Fruit fly (Drosophila melanogaster) whole organism, embryonic: ENCODE results near the gene CG43678.

Experiments
- Atf-2 ChIP-seq: fragments of 200-800 bp; sonication (Bioruptor generic); optimal IDR thresholded peaks from 2 replicates; lab custom pipeline; 2016; ENCODE audit warnings: missing biosample characterization, missing genetic modification characterization
- BEAF-32 ChIP-seq: fragments of 200-800 bp; sonication (Bioruptor generic); optimal IDR thresholded peaks from 3 replicates; lab custom pipeline; 2017; ENCODE audit warnings: missing biosample characterization, missing genetic modification characterization, mild to moderate bottlenecking, moderate library complexity, missing genetic modification reagents
- CG10366 ChIP-seq: fragments of 200-800 bp; sonication (Bioruptor generic); IDR thresholded peaks from 2 replicates; pipeline ENCODE4 v1.3.6; 2022; ENCODE audit warnings: missing biosample characterization, missing genetic modification characterization
- CG11247 ChIP-seq: fragments of 200-800 bp; sonication (Bioruptor generic); IDR thresholded peaks from 2 replicates; pipeline ENCODE4 v1.3.6; 2022; ENCODE audit warnings: missing biosample characterization, missing genetic modification characterization
- CG12104 ChIP-seq: fragments of 200-800 bp; sonication (Bioruptor generic); optimal IDR thresholded peaks from 3 replicates; lab custom pipeline; 2016; ENCODE audit warnings: missing biosample characterization, missing genetic modification characterization
- CG14014 ChIP-seq: fragments of 200-800 bp; sonication (Bioruptor generic); IDR thresholded peaks from 2 replicates; pipeline ENCODE4 v1.3.6; 2022; ENCODE audit warnings: missing biosample characterization, missing genetic modification characterization
- CG15073 ChIP-seq: fragments of 200-800 bp; sonication (Bioruptor generic); optimal IDR thresholded peaks from 2 replicates; lab custom pipeline; 2016; ENCODE audit warnings: missing biosample characterization, missing genetic modification characterization
- CG15514 ChIP-seq: fragments of 200-800 bp; sonication (Bioruptor generic); optimal IDR thresholded peaks from 3 replicates; lab custom pipeline; 2017; ENCODE audit warnings: missing biosample characterization, missing genetic modification characterization, mild to moderate bottlenecking, moderate library complexity, missing genetic modification reagents
- CG16815 ChIP-seq: fragments of 200-800 bp; sonication (Bioruptor generic); optimal IDR thresholded peaks from 3 replicates; lab custom pipeline; 2017; ENCODE audit warnings: missing biosample characterization, mild to moderate bottlenecking, missing genetic modification characterization
- CG18764 ChIP-seq: fragments of 200-800 bp; sonication (Bioruptor generic); optimal IDR thresholded peaks from 3 replicates; lab custom pipeline; 2016; ENCODE audit warnings: missing biosample characterization, missing genetic modification characterization
- CG2875 ChIP-seq: fragments of 200-800 bp; sonication (Bioruptor generic); optimal IDR thresholded peaks from 2 replicates; lab custom pipeline; 2017; ENCODE audit warnings: missing biosample characterization, mild to moderate bottlenecking, missing genetic modification characterization, missing genetic modification reagents
- CG31388 ChIP-seq: fragments of 200-800 bp; sonication (Bioruptor generic); optimal IDR thresholded peaks from 2 replicates; lab custom pipeline; 2016; ENCODE audit warnings: missing biosample characterization, missing genetic modification characterization
- CG3163 ChIP-seq: fragments of 200-800 bp; sonication (Bioruptor generic); optimal IDR thresholded peaks from 3 replicates; lab custom pipeline; 2016; ENCODE audit warnings: missing biosample characterization, missing genetic modification characterization
- CG34224 ChIP-seq: fragments of 200-800 bp; sonication (Bioruptor generic); IDR thresholded peaks from 3 replicates; pipeline ENCODE4 v1.3.6; 2022; ENCODE audit warnings: missing biosample characterization, missing genetic modification characterization; ENCODE audit not compliant: partially characterized antibody
- CG4854 ChIP-seq: fragments of 200-800 bp; sonication (Bioruptor generic); optimal IDR thresholded peaks from 2 replicates; lab custom pipeline; 2016; ENCODE audit warnings: missing biosample characterization, missing genetic modification characterization, inconsistent platforms
- CG6254 ChIP-seq: fragments of 200-800 bp; sonication (Bioruptor generic); optimal IDR thresholded peaks from 3 replicates; lab custom pipeline; 2017; ENCODE audit warnings: mild to moderate bottlenecking, missing biosample characterization, missing genetic modification reagents, missing genetic modification characterization
- CG6272 ChIP-seq: fragments of 200-800 bp; sonication (Bioruptor generic); IDR thresholded peaks from 2 replicates; pipeline ENCODE4 v1.3.6; 2022; ENCODE audit warnings: missing biosample characterization, missing genetic modification characterization
- CG6683 ChIP-seq: fragments of 200-800 bp; sonication (Bioruptor generic); optimal IDR thresholded peaks from 2 replicates; lab custom pipeline; 2017; ENCODE audit warnings: missing biosample characterization, mild to moderate bottlenecking, missing genetic modification characterization, missing genetic modification reagents
- CG8924 ChIP-seq: fragments of 200-800 bp; optimal IDR thresholded peaks from 3 replicates; lab custom pipeline; 2019; ENCODE audit warnings: missing biosample characterization, mild to moderate bottlenecking, missing genetic modification characterization, moderate library complexity
- CG8944 ChIP-seq: fragments of 200-800 bp; sonication (Bioruptor generic); optimal IDR thresholded peaks from 3 replicates; lab custom pipeline; 2016; ENCODE audit warnings: missing biosample characterization, missing genetic modification characterization
- CG9817 ChIP-seq: fragments of 200-800 bp; sonication (Bioruptor generic); optimal IDR thresholded peaks from 2 replicates; lab custom pipeline; 2018; ENCODE audit warnings: missing biosample characterization, mild to moderate bottlenecking, missing genetic modification characterization, moderate library complexity
- CTCF ChIP-seq: fragments of 200-800 bp; sonication (Bioruptor generic); optimal IDR thresholded peaks from 2 replicates; lab custom pipeline; 2017; ENCODE audit warnings: missing biosample characterization, mild to moderate bottlenecking, missing genetic modification characterization, moderate library complexity
- D19B ChIP-seq: fragments of 200-800 bp; sonication (Bioruptor generic); optimal IDR thresholded peaks from 2 replicates; lab custom pipeline; 2017; ENCODE audit warnings: missing biosample characterization, mild to moderate bottlenecking, missing genetic modification characterization
- HLH4C ChIP-seq: fragments of 200-800 bp; sonication (Bioruptor generic); IDR thresholded peaks from 3 replicates; pipeline ENCODE4 v1.3.6; 2022; ENCODE audit warnings: missing biosample characterization, missing genetic modification characterization; ENCODE audit not compliant: partially characterized antibody
- HmgZ ChIP-seq: fragments of 200-800 bp; sonication (Bioruptor generic); optimal IDR thresholded peaks from 2 replicates; lab custom pipeline; 2018; ENCODE audit warnings: missing biosample characterization, mild to moderate bottlenecking, missing genetic modification characterization
- Mad ChIP-seq: fragments of 200-800 bp; sonication (Bioruptor generic); optimal IDR thresholded peaks from 2 replicates; lab custom pipeline; 2016; ENCODE audit warnings: missing biosample characterization, missing genetic modification characterization
- NC2β ChIP-seq: fragments of 200-800 bp; sonication (Bioruptor generic); optimal IDR thresholded peaks from 2 replicates; lab custom pipeline; 2016; ENCODE audit warnings: missing biosample characterization, missing genetic modification characterization
- NFAT ChIP-seq: fragments of 200-800 bp; sonication (Bioruptor generic); IDR thresholded peaks from 2 replicates; pipeline ENCODE4 v1.3.6; 2022; ENCODE audit warnings: missing biosample characterization, missing genetic modification characterization
- Oaz ChIP-seq: fragments of 200-800 bp; sonication (Bioruptor generic); IDR thresholded peaks from 2 replicates; pipeline ENCODE4 v1.3.6; 2022; ENCODE audit warnings: missing biosample characterization, missing genetic modification characterization
- Oli ChIP-seq: fragments of 200-800 bp; sonication (Bioruptor generic); optimal IDR thresholded peaks from 2 replicates; lab custom pipeline; 2018; ENCODE audit warnings: missing biosample characterization, mild to moderate bottlenecking, missing genetic modification characterization, moderate library complexity
- Poxn ChIP-seq: fragments of 200-800 bp; sonication (Bioruptor generic); IDR thresholded peaks from 2 replicates; pipeline ENCODE4 v1.3.6; 2022; ENCODE audit warnings: missing biosample characterization, missing genetic modification characterization
- TFAM ChIP-seq: fragments of 200-800 bp; sonication (Bioruptor generic); optimal IDR thresholded peaks from 2 replicates; lab custom pipeline; 2017; ENCODE audit warnings: missing biosample characterization, missing genetic modification characterization, inconsistent platforms
- ap ChIP-seq: fragments of 200-800 bp; sonication (Bioruptor generic); IDR thresholded peaks from 2 replicates; pipeline ENCODE4 v1.3.6; 2022; ENCODE audit warnings: missing biosample characterization, missing genetic modification characterization
- chinmo ChIP-seq: fragments of 200-800 bp; sonication (Bioruptor generic); IDR thresholded peaks from 4 replicates; pipeline ENCODE4 v1.3.6; 2022; ENCODE audit warnings: missing biosample characterization, missing genetic modification characterization; ENCODE audit not compliant: partially characterized antibody
- da ChIP-seq: fragments of 200-800 bp; sonication (Bioruptor generic); optimal IDR thresholded peaks from 2 replicates; lab custom pipeline; 2016; ENCODE audit warnings: missing biosample characterization, missing genetic modification characterization
- gcm ChIP-seq: fragments of 200-800 bp; sonication (Bioruptor generic); optimal IDR thresholded peaks from 2 replicates; lab custom pipeline; 2019; ENCODE audit warnings: missing biosample characterization, mild to moderate bottlenecking, missing genetic modification characterization, moderate library complexity
- gcm2 ChIP-seq: fragments of 200-800 bp; sonication (Bioruptor generic); optimal IDR thresholded peaks from 2 replicates; lab custom pipeline; 2016; ENCODE audit warnings: missing biosample characterization, missing genetic modification characterization
- kah ChIP-seq: fragments of 200-800 bp; sonication (Bioruptor generic); optimal IDR thresholded peaks from 2 replicates; lab custom pipeline; 2018; ENCODE audit warnings: missing biosample characterization, mild to moderate bottlenecking, missing genetic modification characterization
- lab ChIP-seq: fragments of 200-800 bp; sonication (Bioruptor generic); optimal IDR thresholded peaks from 3 replicates; lab custom pipeline; 2017; ENCODE audit warnings: missing biosample characterization, missing genetic modification characterization, mild to moderate bottlenecking, moderate library complexity, missing genetic modification reagents
- nerfin-1 ChIP-seq: fragments of 200-800 bp; sonication (Bioruptor generic); optimal IDR thresholded peaks from 3 replicates; lab custom pipeline; 2019; ENCODE audit warnings: missing biosample characterization, mild to moderate bottlenecking, missing genetic modification characterization, moderate library complexity
- nerfin-2 ChIP-seq: fragments of 200-800 bp; sonication (Bioruptor generic); IDR thresholded peaks from 2 replicates; pipeline ENCODE4 v1.3.6; 2022; ENCODE audit warnings: missing biosample characterization, missing genetic modification characterization; ENCODE audit not compliant: partially characterized antibody
- phol ChIP-seq: fragments of 200-800 bp; sonication (Bioruptor generic); optimal IDR thresholded peaks from 3 replicates; lab custom pipeline; 2018; ENCODE audit warnings: missing biosample characterization, mild to moderate bottlenecking, missing genetic modification characterization, moderate library complexity
- rib ChIP-seq: fragments of 200-800 bp; sonication (Bioruptor generic); IDR thresholded peaks from 2 replicates; pipeline ENCODE4 v1.3.6; 2022; ENCODE audit warnings: missing biosample characterization, missing genetic modification characterization
- sr ChIP-seq: fragments of 200-800 bp; sonication (Bioruptor generic); IDR thresholded peaks from 3 replicates; pipeline ENCODE4 v1.3.6; 2022; ENCODE audit warnings: missing biosample characterization, missing genetic modification characterization
- tap ChIP-seq: fragments of 200-800 bp; optimal IDR thresholded peaks from 3 replicates; lab custom pipeline; 2019; ENCODE audit warnings: missing biosample characterization, mild to moderate bottlenecking, missing genetic modification characterization, moderate library complexity
- tin ChIP-seq: fragments of 200-800 bp; sonication (Bioruptor generic); optimal IDR thresholded peaks from 3 replicates; lab custom pipeline; 2016; ENCODE audit warnings: missing biosample characterization, missing genetic modification characterization
- trem ChIP-seq: fragments of 200-800 bp; optimal IDR thresholded peaks from 3 replicates; lab custom pipeline; 2019; ENCODE audit warnings: missing biosample characterization, mild to moderate bottlenecking, missing genetic modification characterization, moderate library complexity
- zen ChIP-seq: fragments of 200-800 bp; sonication (Bioruptor generic); optimal IDR thresholded peaks from 3 replicates; lab custom pipeline; 2018; ENCODE audit warnings: missing biosample characterization, mild to moderate bottlenecking, missing genetic modification characterization, moderate library complexity
- zen2 ChIP-seq: fragments of 200-800 bp; sonication (Bioruptor generic); IDR thresholded peaks from 3 replicates; pipeline ENCODE4 v1.3.6; 2022; ENCODE audit warnings: missing biosample characterization, missing genetic modification characterization; ENCODE audit not compliant: partially characterized antibody

Gene CG43678

DNA sequence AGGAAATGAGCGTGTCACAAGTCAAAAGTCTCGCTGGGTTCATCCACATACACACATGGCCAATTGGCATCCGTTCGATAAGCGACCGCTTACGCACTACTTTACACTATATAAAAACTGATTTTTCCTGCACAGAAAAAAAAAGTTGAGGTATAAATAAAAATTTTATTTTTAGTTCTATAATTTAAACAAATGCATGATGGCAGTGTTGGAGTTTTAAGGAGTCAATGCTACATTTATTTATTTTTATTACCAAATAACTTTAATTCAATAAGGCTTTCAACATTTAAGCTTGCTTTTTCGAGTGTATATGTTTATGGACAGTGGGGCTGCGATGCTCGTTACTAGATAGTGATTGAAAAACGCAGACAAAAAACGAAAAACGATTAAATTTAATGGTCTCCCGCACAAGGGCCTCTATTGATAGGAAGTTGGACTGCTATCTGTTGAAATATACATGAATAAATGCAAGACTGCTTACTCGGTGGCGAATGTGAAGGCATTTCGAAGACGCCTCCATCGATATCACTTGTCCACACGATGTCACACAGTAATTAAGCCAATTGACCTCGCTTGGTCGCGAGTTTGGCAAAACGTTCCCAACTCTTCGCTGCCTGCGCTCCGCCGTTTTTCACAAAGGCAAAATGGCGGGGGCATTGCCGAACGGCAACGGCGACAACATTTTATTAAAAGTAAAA, 37.5 kb downstream of the CG43678 start (continued):
- TF ChIP-seq ap (GFP tag; lab: Robert Waterston, UW) (peak; percentile 56; the same call in 1 of the 2 replicates), Oli (tag; lab: Kevin White, UChicago) (peak; percentile 81), nerfin-2 (no peak), CG11247 (peak; percentile 69), gcm (peak; percentile 84), HmgZ (peak; percentile 45), kah (peak; percentile 53), CG8924 (peak; percentile 89), tin (peak; percentile 65), trem (tag; lab: Kevin White, UChicago) (peak; percentile 74), rib (no peak), CG15514 (GFP tag; lab: Kevin White, UChicago) (peak; percentile 38), Atf-2 (GFP tag; lab: Kevin White, UChicago) (peak; percentile 16), Mad (GFP tag; lab: Kevin White, UChicago) (no peak), zen (tag; lab: Kevin White, UChicago) (peak; percentile 77), CG18764 (GFP tag; lab: Kevin White, UChicago) (peak; percentile 48), CG8944 (GFP tag; lab: Kevin White, UChicago) (no peak), sr (GFP tag; lab: Robert Waterston, UW) (no peak), CG6254 (GFP tag; lab: Kevin White, UChicago) (peak; percentile 49), CG12104 (GFP tag; lab: Kevin White, UChicago) (peak; percentile 55), CG34224 (no peak), nerfin-1 (tag; lab: Kevin White, UChicago) (peak; percentile 74), HLH4C (GFP tag; lab: Robert Waterston, UW) (no peak), zen2 (GFP tag; lab: Robert Waterston, UW) (no peak), gcm2 (no peak), CG6683 (GFP tag; lab: Kevin White, UChicago) (peak; percentile 55), TFAM (GFP tag; lab: Kevin White, UChicago) (no peak), CG9817 (tag; lab: Kevin White, UChicago) (peak; percentile 68), lab (peak; percentile 81), phol (tag; lab: Kevin White, UChicago) (peak; percentile 85), CG14014 (GFP tag; lab: Robert Waterston, UW) (peak; percentile 58; the same call in 1 of the 2 replicates), CG31388 (GFP tag; lab: Kevin White, UChicago) (peak; percentile 74), CG2875 (GFP tag; lab: Kevin White, UChicago) (peak; percentile 52), CG15073 (no peak), CG4854 (GFP tag; lab: Kevin White, UChicago) (no peak), BEAF-32 (GFP tag; lab: Kevin White, UChicago) (no peak), CG3163 (no peak), tap (tag; lab: Kevin White, UChicago) (peak; percentile 82), D19B (GFP tag; lab: Kevin White, UChicago) (peak; percentile 4), CG16815 (GFP tag; lab: Kevin White, UChicago) (peak; percentile 41), da (no peak), Oaz (GFP tag; lab: Robert Waterston, UW) (peak; percentile 37; the same call in 1 of the 2 replicates), NC2β (GFP tag; lab: Kevin White, UChicago) (no peak), CTCF (GFP tag; lab: Kevin White, UChicago) (no peak), chinmo (GFP tag; lab: Robert Waterston, UW) (no peak), Poxn (GFP tag; lab: Robert Waterston, UW) (0 out of 2 replicates have a peak, but pooled peaks have one; percentile 19), CG10366 (peak; percentile 70), NFAT (peak; percentile 27; the same call in 1 of the 2 replicates), CG6272 (GFP tag; lab: Robert Waterston, UW) (peak; percentile 37; the same call in 1 of the 2 replicates)
